Fruit fly (Drosophila melanogaster): ENCODE measurements around the gene alphaTub84B.

DNA sequence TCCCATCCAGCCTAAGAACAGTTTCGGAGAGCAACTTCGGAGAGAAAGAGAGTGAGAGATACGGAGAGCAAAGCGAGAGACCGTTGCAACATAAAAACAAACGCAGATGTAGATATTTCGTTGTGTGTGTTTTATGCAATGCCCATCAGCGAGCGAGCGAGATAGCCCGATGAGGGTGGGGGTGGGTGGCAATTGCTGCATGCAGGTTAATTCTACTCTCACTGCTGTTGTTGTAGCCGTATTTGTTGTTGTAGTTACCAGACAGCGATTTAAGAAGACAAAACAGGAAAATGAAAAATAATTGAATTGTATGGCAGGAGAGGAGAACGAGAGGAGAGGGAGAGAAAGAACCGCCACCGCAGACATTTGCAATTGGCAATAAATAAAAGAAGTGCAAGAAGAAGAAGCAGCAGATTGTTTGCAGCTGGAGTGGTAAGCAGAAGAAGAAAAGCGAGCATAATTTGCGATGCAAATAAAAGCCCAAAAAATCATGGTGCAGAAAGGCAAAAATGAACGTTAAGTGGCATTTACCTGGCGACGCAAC lies 23.4 kb downstream of the alphaTub84B start:
- no peak for TF ChIP-seq bab1 (GFP tag; optimal IDR thresholded peaks at IDR 0.05)
- TF ChIP-seq CG14711 (tag; optimal IDR thresholded peaks at IDR 0.05): no peak
- TF ChIP-seq toe (GFP tag; optimal IDR thresholded peaks at IDR 0.05): no peak
